Fruit fly (Drosophila melanogaster): ENCODE data around the gene Pits.

Gene Pits

DNA sequence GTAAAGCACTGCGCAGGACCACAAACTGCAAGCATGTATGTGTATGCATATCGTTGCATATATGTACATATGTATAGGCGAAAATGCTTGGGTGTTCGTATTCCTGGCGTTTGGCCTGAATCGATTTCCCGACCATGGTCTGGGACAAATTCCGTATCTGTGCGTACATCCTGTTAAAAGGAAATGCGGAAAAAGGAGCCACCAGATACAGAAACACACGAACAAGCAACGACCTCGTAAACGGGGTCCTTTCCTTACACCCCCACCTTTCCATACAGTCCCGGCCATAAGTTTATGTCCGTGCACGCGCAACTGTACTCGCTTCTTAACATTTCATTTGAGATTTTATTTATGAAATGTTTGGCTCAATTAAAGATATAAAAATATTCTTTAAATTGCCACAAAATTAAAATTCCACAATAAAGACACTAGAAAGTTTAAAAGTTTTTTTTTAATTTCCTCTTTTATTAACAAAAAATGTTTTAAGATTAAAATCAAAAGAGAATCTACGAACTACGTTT, 937 bp upstream of the Pits start:
- TF ChIP-seq rgr (GFP tag; optimal IDR thresholded peaks at IDR 0.05) (no peak), h (GFP tag; optimal IDR thresholded peaks at IDR 0.05) (no peak), sage (GFP tag; optimal IDR thresholded peaks at IDR 0.05) (no peak), CG32264 (GFP tag; optimal IDR thresholded peaks at IDR 0.05) (no peak), GATAd (GFP tag; optimal IDR thresholded peaks at IDR 0.05) (no peak), Abd-B (GFP tag; optimal IDR thresholded peaks at IDR 0.05) (no peak), Rel (GFP tag; optimal IDR thresholded peaks at IDR 0.05) (no peak), Rel (tag; optimal IDR thresholded peaks at IDR 0.05) (no peak), pan (optimal IDR thresholded peaks at IDR 0.05) (no peak)

DNA sequence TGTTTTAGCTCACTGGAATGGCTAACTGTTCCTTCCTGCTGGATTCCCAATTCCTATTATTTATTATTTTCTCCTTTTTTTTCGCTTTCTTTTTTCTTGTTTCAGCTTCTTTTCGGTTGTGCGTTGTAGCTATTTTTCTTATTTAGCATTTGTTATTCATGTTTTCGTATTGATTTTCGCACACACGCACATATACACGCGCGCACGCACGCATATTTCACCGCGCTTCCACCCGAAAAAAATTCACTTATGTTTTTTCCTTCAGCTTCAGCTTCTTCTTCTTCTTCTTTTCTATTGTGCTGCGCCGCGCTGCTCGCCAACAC, 371 bp downstream of the Pits start:
- no peak for TF ChIP-seq OdsH (GFP tag; optimal IDR thresholded peaks at IDR 0.05)

DNA sequence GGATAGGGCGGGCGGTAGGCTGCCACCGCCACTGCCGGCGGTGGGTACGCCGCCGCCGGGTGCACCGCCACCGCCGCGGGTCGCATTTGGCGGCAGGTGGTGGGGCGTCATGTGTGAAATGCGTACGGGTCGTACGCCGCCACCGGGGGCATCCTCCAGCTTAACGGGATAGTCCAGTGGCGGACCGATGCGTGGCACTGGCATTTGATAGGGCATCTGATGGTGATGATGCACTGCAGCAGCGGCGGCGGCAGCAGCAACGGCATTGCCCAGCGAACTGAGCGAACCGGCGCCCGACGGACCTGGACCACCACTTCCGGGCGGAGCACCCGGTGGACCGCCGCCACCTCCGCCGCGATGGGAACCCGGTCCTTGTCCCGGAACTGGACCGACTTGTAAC, 1.1 kb downstream of the Pits start:
- TF ChIP-seq HLH106 (tag; optimal IDR thresholded peaks at IDR 0.05) (no peak), woc (GFP tag; optimal IDR thresholded peaks at IDR 0.05) (no peak), sv (GFP tag; optimal IDR thresholded peaks at IDR 0.05) (no peak), Abd-B (GFP tag; optimal IDR thresholded peaks at IDR 0.05) (no peak), Vsx2 (GFP tag; optimal IDR thresholded peaks at IDR 0.05; ENCODE audit: partially characterized antibody) (no peak), Myc (optimal IDR thresholded peaks at IDR 0.05) (no peak), N (GFP tag; optimal IDR thresholded peaks at IDR 0.05) (no peak), Dfd (GFP tag; optimal IDR thresholded peaks at IDR 0.05) (peak; percentile 60)

DNA sequence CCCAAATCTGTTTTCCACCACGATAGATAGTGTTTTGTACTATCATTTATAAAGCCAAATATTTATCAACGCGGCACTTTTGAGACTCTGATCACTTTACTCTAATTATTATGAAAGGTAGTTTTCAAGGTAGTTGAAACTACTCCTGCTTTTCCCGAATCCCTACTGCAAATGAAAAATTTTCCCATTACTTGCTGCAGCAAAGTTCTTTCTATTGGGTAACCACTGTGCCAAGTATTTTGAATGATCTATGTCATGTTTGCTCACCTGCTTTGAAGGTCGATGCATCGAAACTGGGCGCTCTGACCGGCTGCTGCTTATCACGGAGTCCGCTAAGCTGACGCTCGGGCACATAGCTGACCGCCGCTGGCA, 1.7 kb downstream of the Pits start:
- no peak for TF ChIP-seq usp (GFP tag; optimal IDR thresholded peaks at IDR 0.05)
- no peak for TF ChIP-seq Hnf4 (GFP tag; optimal IDR thresholded peaks at IDR 0.05)
- TF ChIP-seq Hr78 (GFP tag; optimal IDR thresholded peaks at IDR 0.05), result no peak
- TF ChIP-seq lola (GFP tag; optimal IDR thresholded peaks at IDR 0.05), result no peak

DNA sequence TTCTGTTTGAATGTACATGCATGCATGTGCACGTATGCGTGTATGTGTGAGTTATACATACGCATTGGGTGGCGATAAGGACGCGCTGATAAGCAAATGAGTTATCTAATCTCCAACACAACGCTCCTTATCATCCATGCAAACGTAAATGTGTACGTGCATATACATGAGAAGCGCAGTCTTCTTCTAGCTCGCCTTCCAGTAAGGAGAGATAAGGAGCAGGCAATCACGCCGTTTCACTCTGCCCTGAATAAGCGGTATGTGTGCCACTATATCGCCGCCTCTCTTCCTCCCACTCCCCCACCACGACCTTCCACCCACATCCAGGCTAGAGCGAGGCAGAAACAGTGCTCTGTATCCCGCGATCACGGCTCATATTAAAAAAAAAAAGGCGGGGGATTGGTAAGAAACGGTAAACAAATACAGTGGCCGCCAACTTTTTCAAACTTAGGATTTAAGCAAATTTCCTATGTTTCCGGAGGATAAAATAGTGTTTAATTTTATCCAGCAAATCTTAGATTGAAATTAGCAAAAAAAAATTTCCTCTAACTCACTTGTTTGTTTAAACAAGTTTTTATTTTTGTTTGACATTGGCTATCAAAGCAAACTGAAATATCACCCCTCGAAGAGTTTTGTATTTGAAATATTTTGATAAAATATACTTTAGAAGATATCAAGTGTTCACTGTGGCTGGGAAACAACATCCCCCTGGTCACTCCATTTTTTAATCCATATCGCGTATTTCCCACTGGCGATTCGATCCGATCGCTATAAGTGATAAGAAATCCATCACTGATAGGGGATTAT, 2.3 kb downstream of the Pits start:
- TF ChIP-seq foxo (GFP tag; optimal IDR thresholded peaks at IDR 0.05) (peak in 1 of 2 experiments; percentile 14), CG32264 (GFP tag; optimal IDR thresholded peaks at IDR 0.05) (no peak), CG9705 (GFP tag; optimal IDR thresholded peaks at IDR 0.05) (no peak), HLH106 (tag; optimal IDR thresholded peaks at IDR 0.05) (no peak), dl (GFP tag; optimal IDR thresholded peaks at IDR 0.05; ENCODE audit: insufficient read depth in 1 of 2, partially characterized antibody in 2 of 2) (no peak), Dfd (GFP tag; optimal IDR thresholded peaks at IDR 0.05) (no peak), rgr (GFP tag; optimal IDR thresholded peaks at IDR 0.05) (peak; percentile 8), h (GFP tag; optimal IDR thresholded peaks at IDR 0.05) (peak; percentile 12), Jra (GFP tag; optimal IDR thresholded peaks at IDR 0.05) (no peak), fru (GFP tag; optimal IDR thresholded peaks at IDR 0.05) (peak; percentile 16), woc (GFP tag; optimal IDR thresholded peaks at IDR 0.05) (no peak)

DNA sequence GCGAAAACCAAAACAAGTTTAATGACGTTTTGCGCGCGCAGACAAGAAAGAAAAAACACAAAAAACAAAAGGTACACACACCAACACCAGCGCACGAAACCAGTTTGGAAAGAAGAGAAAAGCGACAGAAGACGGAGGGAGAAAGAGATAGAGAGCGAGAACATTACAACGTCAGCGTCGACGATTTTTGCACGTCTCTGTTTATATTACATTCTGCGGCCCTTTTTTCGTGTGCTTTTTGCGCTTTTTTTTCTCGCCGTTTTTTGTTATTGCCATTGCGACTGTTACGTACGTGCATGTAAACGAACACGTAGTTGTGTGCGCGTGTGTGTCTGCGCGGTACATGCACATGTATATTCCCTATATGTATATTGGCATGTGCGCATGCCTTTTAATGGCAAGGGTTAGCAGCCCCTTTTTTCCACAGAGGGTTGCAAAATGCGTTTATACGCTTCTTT, 2.9 kb downstream of the Pits start:
- no peak for TF ChIP-seq Sp1 (GFP tag; optimal IDR thresholded peaks at IDR 0.05)
- TF ChIP-seq Vsx2 (GFP tag; optimal IDR thresholded peaks at IDR 0.05; ENCODE audit: partially characterized antibody), result no peak
- no peak for TF ChIP-seq foxo (GFP tag; optimal IDR thresholded peaks at IDR 0.05)
- no peak for TF ChIP-seq dmrt93B (GFP tag; optimal IDR thresholded peaks at IDR 0.05)
- no peak for TF ChIP-seq Rel (GFP tag; optimal IDR thresholded peaks at IDR 0.05)
- TF ChIP-seq Rel (tag; optimal IDR thresholded peaks at IDR 0.05), result peak; percentile 78
- TF ChIP-seq N (GFP tag; optimal IDR thresholded peaks at IDR 0.05), result peak; percentile 54
- TF ChIP-seq psq (GFP tag; optimal IDR thresholded peaks at IDR 0.05), result peak; percentile 94
- TF ChIP-seq Dif (GFP tag; optimal IDR thresholded peaks at IDR 0.05; ENCODE audit: partially characterized antibody), result peak; percentile 66
- TF ChIP-seq jim (GFP tag; optimal IDR thresholded peaks at IDR 0.05), result peak; percentile 64
